Fruit fly (Drosophila melanogaster) whole organism, embryonic: Measurements from ENCODE around the gene CG4631.

Experiments used
- CG10431 ChIP-seq: fragments of 200-800 bp; sonication (Bioruptor generic); optimal IDR thresholded peaks from 3 replicates; lab custom pipeline; 2018; ENCODE audit warnings: missing biosample characterization, mild to moderate bottlenecking, missing genetic modification characterization
- CG11093 ChIP-seq: fragments of 200-800 bp; sonication (Bioruptor generic); IDR thresholded peaks from 3 replicates; pipeline ENCODE4 v1.3.6; 2022; ENCODE audit warnings: missing biosample characterization, missing genetic modification characterization
- CG12744 ChIP-seq: fragments of 200-800 bp; sonication (Bioruptor generic); optimal IDR thresholded peaks from 2 replicates; lab custom pipeline; 2016; ENCODE audit warnings: missing biosample characterization, missing genetic modification characterization
- CG15601 ChIP-seq: fragments of 200-800 bp; sonication (Bioruptor generic); optimal IDR thresholded peaks from 3 replicates; lab custom pipeline; 2019; ENCODE audit warnings: missing biosample characterization, mild to moderate bottlenecking, missing genetic modification characterization, moderate library complexity
- CG15696 ChIP-seq: fragments of 200-800 bp; sonication (Bioruptor generic); optimal IDR thresholded peaks from 2 replicates; lab custom pipeline; 2019; ENCODE audit warnings: missing biosample characterization, mild to moderate bottlenecking, missing genetic modification characterization, moderate library complexity
- CG17359 ChIP-seq: fragments of 200-800 bp; sonication (Bioruptor generic); optimal IDR thresholded peaks from 3 replicates; lab custom pipeline; 2018; ENCODE audit warnings: missing biosample characterization, mild to moderate bottlenecking, missing genetic modification characterization, moderate library complexity
- CG17385 ChIP-seq: fragments of 200-800 bp; sonication (Bioruptor generic); optimal IDR thresholded peaks from 3 replicates; lab custom pipeline; 2018; ENCODE audit warnings: missing biosample characterization, mild to moderate bottlenecking, missing genetic modification characterization
- CG2199 ChIP-seq: fragments of 200-800 bp; sonication (Bioruptor generic); IDR thresholded peaks from 3 replicates; pipeline ENCODE4 v1.3.6; 2022; ENCODE audit warnings: missing biosample characterization, missing genetic modification characterization
- CG3163 ChIP-seq: fragments of 200-800 bp; sonication (Bioruptor generic); optimal IDR thresholded peaks from 3 replicates; lab custom pipeline; 2016; ENCODE audit warnings: missing biosample characterization, missing genetic modification characterization
- CG32767 ChIP-seq: fragments of 200-800 bp; sonication (Bioruptor generic); IDR thresholded peaks from 2 replicates; pipeline ENCODE4 v1.3.6; 2022; ENCODE audit warnings: missing biosample characterization, missing genetic modification characterization
- CG32772 ChIP-seq: fragments of 200-800 bp; sonication (Bioruptor generic); IDR thresholded peaks from 2 replicates; pipeline ENCODE4 v1.3.6; 2022; ENCODE audit warnings: missing biosample characterization, missing genetic modification characterization
- CG33213 ChIP-seq: fragments of 200-800 bp; sonication (Bioruptor generic); optimal IDR thresholded peaks from 3 replicates; lab custom pipeline; 2016; ENCODE audit warnings: missing biosample characterization, missing genetic modification characterization
- CG4360 ChIP-seq: fragments of 200-800 bp; sonication (Bioruptor generic); IDR thresholded peaks from 2 replicates; pipeline ENCODE4 v1.3.6; 2022; ENCODE audit warnings: missing biosample characterization, missing genetic modification characterization
- CG7745 ChIP-seq: fragments of 200-800 bp; sonication (Bioruptor generic); optimal IDR thresholded peaks from 2 replicates; lab custom pipeline; 2018; ENCODE audit warnings: missing biosample characterization, mild to moderate bottlenecking, missing genetic modification characterization, moderate library complexity
- CG7963 ChIP-seq: fragments of 200-800 bp; sonication (Bioruptor generic); IDR thresholded peaks from 3 replicates; pipeline ENCODE4 v1.3.6; 2022; ENCODE audit warnings: missing biosample characterization, missing genetic modification characterization; ENCODE audit not compliant: partially characterized antibody
- CG9437 ChIP-seq: fragments of 200-800 bp; sonication (Bioruptor generic); optimal IDR thresholded peaks from 2 replicates; lab custom pipeline; 2018; ENCODE audit warnings: missing biosample characterization, mild to moderate bottlenecking, missing genetic modification characterization
- Dbx ChIP-seq: fragments of 200-800 bp; sonication (Bioruptor generic); IDR thresholded peaks from 3 replicates; pipeline ENCODE4 v1.3.6; 2022; ENCODE audit warnings: missing biosample characterization, missing genetic modification characterization
- Drgx ChIP-seq: fragments of 200-800 bp; sonication (Bioruptor generic); IDR thresholded peaks from 2 replicates; pipeline ENCODE4 v1.3.6; 2022; ENCODE audit warnings: missing biosample characterization, missing genetic modification characterization
- GATAe ChIP-seq: fragments of 200-800 bp; sonication (Bioruptor generic); conservative IDR thresholded peaks from 2 replicates; pipeline ENCODE4 v1.3.6; 2022; ENCODE audit warnings: missing biosample characterization, missing genetic modification characterization
- H2.0 ChIP-seq: fragments of 200-800 bp; sonication (Bioruptor generic); IDR thresholded peaks from 2 replicates; pipeline ENCODE4 v1.3.6; 2022; ENCODE audit warnings: missing biosample characterization, missing genetic modification characterization
- Hey ChIP-seq: fragments of 200-800 bp; sonication (Bioruptor generic); optimal IDR thresholded peaks from 3 replicates; lab custom pipeline; 2018; ENCODE audit warnings: missing biosample characterization, mild to moderate bottlenecking, missing genetic modification characterization
- Scr ChIP-seq: fragments of 200-800 bp; sonication (Bioruptor generic); IDR thresholded peaks from 2 replicates; pipeline ENCODE4 v1.3.6; 2022; ENCODE audit warnings: missing biosample characterization, missing genetic modification characterization; ENCODE audit not compliant: partially characterized antibody
- bsh ChIP-seq, 2 experiments: fragments of 200-800 bp; sonication (Bioruptor generic); optimal IDR thresholded peaks; 2 replicates each; lab custom pipeline; 2017 to 2018; ENCODE audit warnings: mild to moderate bottlenecking in 2 of 2, missing biosample characterization in 2 of 2, missing genetic modification characterization in 2 of 2, moderate library complexity in 1 of 2
- cg ChIP-seq: fragments of 200-800 bp; sonication (Bioruptor generic); optimal IDR thresholded peaks from 3 replicates; lab custom pipeline; 2019; ENCODE audit warnings: missing biosample characterization, mild to moderate bottlenecking, missing genetic modification characterization, moderate library complexity
- eve ChIP-seq, 2 experiments: fragments of >200 bp; optimal IDR thresholded peaks; 2 replicates each; lab custom pipeline; 2017; ENCODE audit warnings: missing biosample characterization in 2 of 2, missing genetic modification characterization in 2 of 2
- eyg ChIP-seq: fragments of 200-800 bp; sonication (Bioruptor generic); optimal IDR thresholded peaks from 3 replicates; lab custom pipeline; 2016; ENCODE audit warnings: missing biosample characterization, missing genetic modification characterization
- kni ChIP-seq: fragments of 200-800 bp; sonication (Bioruptor generic); optimal IDR thresholded peaks from 3 replicates; lab custom pipeline; 2017; ENCODE audit warnings: mild to moderate bottlenecking, missing biosample characterization, missing genetic modification reagents, missing genetic modification characterization
- mld ChIP-seq: fragments of 200-800 bp; sonication (Bioruptor generic); IDR thresholded peaks from 3 replicates; pipeline ENCODE4 v1.3.6; 2022; ENCODE audit warnings: missing biosample characterization, missing genetic modification characterization; ENCODE audit not compliant: partially characterized antibody
- pros ChIP-seq: fragments of 200-800 bp; sonication (Bioruptor generic); optimal IDR thresholded peaks from 3 replicates; lab custom pipeline; 2019; ENCODE audit warnings: missing biosample characterization, mild to moderate bottlenecking, missing genetic modification characterization, moderate library complexity
- psq ChIP-seq: fragments of 200-800 bp; sonication (Bioruptor generic); optimal IDR thresholded peaks from 2 replicates; lab custom pipeline; 2017; ENCODE audit warnings: missing biosample characterization, missing genetic modification characterization
- sens ChIP-seq: fragments of 200-800 bp; sonication (Bioruptor generic); peaks from one replicate; lab custom pipeline; 2016; ENCODE audit warnings: missing biosample characterization, missing genetic modification characterization
- shn ChIP-seq: fragments of 200-800 bp; sonication (Bioruptor generic); optimal IDR thresholded peaks from 3 replicates; lab custom pipeline; 2016; ENCODE audit warnings: missing biosample characterization, missing genetic modification characterization
- sqz ChIP-seq: fragments of 200-800 bp; sonication (Bioruptor generic); optimal IDR thresholded peaks from 3 replicates; lab custom pipeline; 2018; ENCODE audit warnings: missing biosample characterization, mild to moderate bottlenecking, missing genetic modification characterization
- stwl ChIP-seq: fragments of 200-800 bp; sonication (Bioruptor generic); optimal IDR thresholded peaks from 3 replicates; lab custom pipeline; 2018; ENCODE audit warnings: missing biosample characterization, mild to moderate bottlenecking, missing genetic modification characterization, moderate library complexity
- tgo ChIP-seq: fragments of 200-800 bp; sonication (Bioruptor generic); IDR thresholded peaks from 3 replicates; pipeline ENCODE4 v1.3.6; 2022; ENCODE audit warnings: missing biosample characterization, missing genetic modification characterization
- trh ChIP-seq: fragments of 200-800 bp; sonication (Bioruptor generic); optimal IDR thresholded peaks from 2 replicates; lab custom pipeline; 2016; ENCODE audit warnings: missing biosample characterization, missing genetic modification characterization
- z ChIP-seq: fragments of 200-800 bp; sonication (Bioruptor generic); IDR thresholded peaks from 3 replicates; pipeline ENCODE4 v1.3.6; 2022; ENCODE audit warnings: missing biosample characterization, missing genetic modification characterization

Gene CG4631

dm6 chr2L:16587654-16588348 lies 19.4 kb upstream of the CG4631 start (continued):
- TF ChIP-seq CG7963 (GFP tag; lab: Robert Waterston, UW) (no peak), trh (GFP tag; lab: Kevin White, UChicago) (no peak), tgo (GFP tag; lab: Robert Waterston, UW) (no peak), Scr (no peak), Hey (no peak), H2.0 (GFP tag; lab: Robert Waterston, UW) (no peak), CG11093 (GFP tag; lab: Robert Waterston, UW) (no peak)

dm6 chr2L:16588691-16589102 lies 18.5 kb upstream of the CG4631 start:
- TF ChIP-seq CG15601 (peak; percentile 0), eve (GFP tag; optimal IDR thresholded peaks at IDR 0.05; lab: Kevin White, UChicago) (peak in 1 of 2 experiments; percentile 31), mld (GFP tag; lab: Robert Waterston, UW) (no peak), Dbx (GFP tag; lab: Robert Waterston, UW) (no peak), stwl (peak; percentile 9), CG32772 (GFP tag; lab: Robert Waterston, UW) (peak; percentile 53; the same call in 1 of the 2 replicates), CG2199 (GFP tag; lab: Robert Waterston, UW) (0 out of 3 replicates have a peak, but pooled peaks have one; percentile 81), CG10431 (GFP tag; lab: Kevin White, UChicago) (peak; percentile 5), CG17385 (GFP tag; lab: Kevin White, UChicago) (peak; percentile 42), eyg (GFP tag; lab: Kevin White, UChicago) (no peak), CG4360 (peak; percentile 92), CG17359 (tag; lab: Kevin White, UChicago) (peak; percentile 21), psq (peak; percentile 27), CG15696 (tag; lab: Kevin White, UChicago) (peak; percentile 34), GATAe (no peak), pros (GFP tag; lab: Kevin White, UChicago) (peak; percentile 77), kni (GFP tag; lab: Kevin White, UChicago) (peak; percentile 52), z (GFP tag; lab: Robert Waterston, UW) (0 out of 3 replicates have a peak, but pooled peaks have one; percentile 54), CG9437 (GFP tag; lab: Kevin White, UChicago) (no peak), CG32767 (GFP tag; lab: Robert Waterston, UW) (0 out of 2 replicates have a peak, but pooled peaks have one; percentile 29), CG7745 (tag; lab: Kevin White, UChicago) (peak; percentile 34), CG33213 (no peak), sens (GFP tag; lab: Kevin White, UChicago) (peak; percentile 74), CG3163 (peak; percentile 67), bsh (GFP tag; optimal IDR thresholded peaks at IDR 0.05; lab: Kevin White, UChicago) (peak in 1 of 2 experiments; percentile 72), cg (GFP tag; lab: Kevin White, UChicago) (peak; percentile 73), CG12744 (no peak), shn (GFP tag; lab: Kevin White, UChicago) (no peak), sqz (GFP tag; lab: Kevin White, UChicago) (peak; percentile 82), Drgx (GFP tag; lab: Robert Waterston, UW) (peak; percentile 42; the same call in 1 of the 2 replicates)
